Worm (Caenorhabditis elegans): ENCODE data around the gene sna-3.

The sna-3 gene

ce11 chrIII:6179062-6179461, 26.9 kb downstream of the sna-3 start:
- peak; percentile 96 for TF ChIP-seq elt-2 (tag; optimal IDR thresholded peaks at IDR 0.05)
- TF ChIP-seq jun-1 (tag; optimal IDR thresholded peaks at IDR 0.05) = peak; percentile 69
- peak; percentile 9 for TF ChIP-seq mdl-1 (tag; optimal IDR thresholded peaks at IDR 0.05)
- TF ChIP-seq sea-2 (GFP tag; optimal IDR thresholded peaks at IDR 0.05) = no peak
- TF ChIP-seq nhr-67 (tag; optimal IDR thresholded peaks at IDR 0.05) = no peak
- TF ChIP-seq pha-4 (tag; optimal IDR thresholded peaks at IDR 0.05) = peak; percentile 62
- TF ChIP-seq ceh-28 (tag; optimal IDR thresholded peaks at IDR 0.05) = no peak
- TF ChIP-seq nhr-12 (tag; optimal IDR thresholded peaks at IDR 0.05) = no peak
- peak; percentile 95 for TF ChIP-seq pqm-1 (tag; optimal IDR thresholded peaks at IDR 0.05)

- no peak for TF ChIP-seq nhr-77 (tag; optimal IDR thresholded peaks at IDR 0.05)
- no peak for TF ChIP-seq lsy-12 (tag; optimal IDR thresholded peaks at IDR 0.05)
- no peak for TF ChIP-seq zag-1 (tag; optimal IDR thresholded peaks at IDR 0.05)
These were observed 27.4 kb downstream of the sna-3 start, which contains the start of gene F42A10.7 for ce11 chrIII:6178586-6178985. F42A10.7 (minus strand) TSS chrIII:6178686.

- TF ChIP-seq pha-4 (tag; optimal IDR thresholded peaks at IDR 0.05) = peak; percentile 56
- TF ChIP-seq aly-2 (tag; optimal IDR thresholded peaks at IDR 0.05) = no peak
- TF ChIP-seq elt-2 (tag; optimal IDR thresholded peaks at IDR 0.05) = peak; percentile 55
These were observed 28.4 kb downstream of the sna-3 start for ce11 chrIII:6177631-6178030.

- TF ChIP-seq elt-2 (tag; optimal IDR thresholded peaks at IDR 0.05) (peak; percentile 27), daf-12 (tag; optimal IDR thresholded peaks at IDR 0.05) (no peak)
These were observed 29.2 kb downstream of the sna-3 start, which contains the start of gene F42A10.6 for ce11 chrIII:6176761-6177160. F42A10.6 (minus strand) TSS chrIII:6176861.

- TF ChIP-seq elt-3 (tag; optimal IDR thresholded peaks at IDR 0.05) = no peak
- TF ChIP-seq fkh-2 (tag; optimal IDR thresholded peaks at IDR 0.05) = no peak
- no peak for TF ChIP-seq ceh-28 (tag; optimal IDR thresholded peaks at IDR 0.05)
- TF ChIP-seq nhr-12 (tag; optimal IDR thresholded peaks at IDR 0.05) = no peak
- no peak for TF ChIP-seq nhr-67 (tag; optimal IDR thresholded peaks at IDR 0.05)
- TF ChIP-seq lsy-12 (tag; optimal IDR thresholded peaks at IDR 0.05) = no peak
- no peak for TF ChIP-seq snpc-4 (tag; optimal IDR thresholded peaks at IDR 0.05)
- no peak for TF ChIP-seq ztf-11 (tag; optimal IDR thresholded peaks at IDR 0.05)
- TF ChIP-seq tbx-2 (tag; optimal IDR thresholded peaks at IDR 0.05) = no peak
- no peak for TF ChIP-seq ceh-82 (tag; optimal IDR thresholded peaks at IDR 0.05)
- no peak for TF ChIP-seq unc-62 (GFP tag; optimal IDR thresholded peaks at IDR 0.05)
- TF ChIP-seq skn-1 (tag; optimal IDR thresholded peaks at IDR 0.05) = no peak
- no peak for TF ChIP-seq ama-1 (optimal IDR thresholded peaks at IDR 0.05)
- TF ChIP-seq egl-27 (tag; optimal IDR thresholded peaks at IDR 0.05) = no peak
- TF ChIP-seq mdl-1 (tag; optimal IDR thresholded peaks at IDR 0.05) = no peak
- no peak for TF ChIP-seq egl-5 (tag; optimal IDR thresholded peaks at IDR 0.05)
- no peak for TF ChIP-seq aly-2 (tag; optimal IDR thresholded peaks at IDR 0.05)
- no peak for TF ChIP-seq sea-2 (GFP tag; optimal IDR thresholded peaks at IDR 0.05)
- no peak for TF ChIP-seq zag-1 (tag; optimal IDR thresholded peaks at IDR 0.05)
- TF ChIP-seq nhr-23 (tag; optimal IDR thresholded peaks at IDR 0.05) = no peak
These were observed 29.8 kb downstream of the sna-3 start for ce11 chrIII:6176172-6176571.

ce11 chrIII:6173020-6173597, 32.9 kb downstream of the sna-3 start, which contains the start of the genes abcf-3 and F42A10.5:
abcf-3 (plus strand) TSS chrIII:6173403.
F42A10.5 (minus strand) TSS chrIII:6173477.
- TF ChIP-seq mml-1 (tag; optimal IDR thresholded peaks at IDR 0.05) = no peak
- TF ChIP-seq pqm-1 (tag; optimal IDR thresholded peaks at IDR 0.05) = no peak
- TF ChIP-seq egl-27 (tag; optimal IDR thresholded peaks at IDR 0.05) = no peak
- no peak for TF ChIP-seq aly-2 (tag; optimal IDR thresholded peaks at IDR 0.05)
- TF ChIP-seq nfya-1 (tag; optimal IDR thresholded peaks at IDR 0.05; ENCODE audit: insufficient read depth) = peak; percentile 77
- TF ChIP-seq snpc-4 (tag; optimal IDR thresholded peaks at IDR 0.05) = no peak
- TF ChIP-seq tbx-2 (tag; optimal IDR thresholded peaks at IDR 0.05) = peak; percentile 12
- no peak for TF ChIP-seq fkh-2 (tag; optimal IDR thresholded peaks at IDR 0.05)
- no peak for TF ChIP-seq nhr-28 (tag; optimal IDR thresholded peaks at IDR 0.05)
- TF ChIP-seq nhr-25 (tag; optimal IDR thresholded peaks at IDR 0.05) = peak; percentile 44
- peak; percentile 14 for TF ChIP-seq lin-39 (tag; optimal IDR thresholded peaks at IDR 0.05)
- TF ChIP-seq daf-12 (tag; optimal IDR thresholded peaks at IDR 0.05) = no peak
- TF ChIP-seq egl-5 (tag; optimal IDR thresholded peaks at IDR 0.05) = no peak
- TF ChIP-seq nhr-43 (tag; optimal IDR thresholded peaks at IDR 0.05; ENCODE audit: poor library complexity, severe bottlenecking) = peak; percentile 50
- TF ChIP-seq nhr-23 (tag; optimal IDR thresholded peaks at IDR 0.05) = peak; percentile 72
- no peak for TF ChIP-seq hmg-11 (tag; optimal IDR thresholded peaks at IDR 0.05)
- TF ChIP-seq skn-1 (tag; optimal IDR thresholded peaks at IDR 0.05) = peak; percentile 6
- no peak for TF ChIP-seq nhr-12 (tag; optimal IDR thresholded peaks at IDR 0.05)
- TF ChIP-seq ceh-9 (tag; optimal IDR thresholded peaks at IDR 0.05) = no peak
- peak; percentile 79 for TF ChIP-seq pha-4 (tag; optimal IDR thresholded peaks at IDR 0.05)
- TF ChIP-seq lin-15B (tag; optimal IDR thresholded peaks at IDR 0.05) = peak; percentile 74
- peak; percentile 34 for TF ChIP-seq elt-2 (tag; optimal IDR thresholded peaks at IDR 0.05)
- TF ChIP-seq ceh-28 (tag; optimal IDR thresholded peaks at IDR 0.05) = peak; percentile 12
- TF ChIP-seq zag-1 (tag; optimal IDR thresholded peaks at IDR 0.05) = no peak
- peak; percentile 28 for TF ChIP-seq nhr-11 (tag; optimal IDR thresholded peaks at IDR 0.05)
- peak; percentile 42 for TF ChIP-seq ztf-4 (tag; optimal IDR thresholded peaks at IDR 0.05)
- TF ChIP-seq eor-1 (tag; optimal IDR thresholded peaks at IDR 0.05) = no peak
- TF ChIP-seq fos-1 (tag; optimal IDR thresholded peaks at IDR 0.05) = no peak
- no peak for TF ChIP-seq elt-1 (tag; optimal IDR thresholded peaks at IDR 0.05)
